Worm (Caenorhabditis elegans) whole organism, mixed stage, embryonic: ENCODE results near the gene C18B10.6.

Experiments used
- sptf-1 ChIP-seq: sonication (generic microtip); optimal IDR thresholded peaks from 2 replicates; lab custom pipeline; 2017; ENCODE audit warnings: mild to moderate bottlenecking, missing genetic modification characterization, moderate library complexity, missing compliant biosample characterization
- ztf-11 ChIP-seq: fragments of 150-350 bp; optimal IDR thresholded peaks from 2 replicates; lab custom pipeline; 2014; ENCODE audit warnings: missing biosample characterization, missing genetic modification characterization

ce11 chrV:7521304-7521703 lies 40.5 kb upstream of the C18B10.6 start:
- TF ChIP-seq sptf-1 (no peak), ztf-11 (tag; lab: Kevin White, UChicago) (no peak)
